Fruit fly (Drosophila melanogaster): ENCODE data around the gene slp2.

The slp2 gene

dm6 chr2L:3825413-3825812 is 11.2 kb upstream of the slp2 start, which contains the start of gene slp1 (continued):
- TF ChIP-seq CG15479 (GFP tag; optimal IDR thresholded peaks at IDR 0.05) (peak; percentile 20), gcm (GFP tag; optimal IDR thresholded peaks at IDR 0.05) (peak; percentile 37), Atf-2 (GFP tag; optimal IDR thresholded peaks at IDR 0.05) (no peak), CG1832 (GFP tag; optimal IDR thresholded peaks at IDR 0.05) (peak; percentile 94), dpn (GFP tag; optimal IDR thresholded peaks at IDR 0.05) (no peak), org-1 (GFP tag; optimal IDR thresholded peaks at IDR 0.05) (no peak), seq (GFP tag; IDR thresholded peaks at IDR 0.05) (peak; percentile 93), rib (GFP tag; IDR thresholded peaks at IDR 0.05) (no peak), Neu2 (GFP tag; optimal IDR thresholded peaks at IDR 0.05; ENCODE audit: borderline replicate concordance) (no peak), klu (GFP tag; IDR thresholded peaks at IDR 0.05) (no peak), CG6175 (GFP tag; IDR thresholded peaks at IDR 0.05) (no peak), MTF-1 (GFP tag; optimal IDR thresholded peaks at IDR 0.05; ENCODE audit: borderline replicate concordance) (no peak), usp (GFP tag; optimal IDR thresholded peaks at IDR 0.05) (no peak), crol (GFP tag; IDR thresholded peaks at IDR 0.05) (peak; percentile 56; the same call in 1 of the 2 replicates), CG34224 (GFP tag; IDR thresholded peaks at IDR 0.05; ENCODE audit: partially characterized antibody) (no peak), insv (GFP tag; optimal IDR thresholded peaks at IDR 0.05) (peak in 1 of 2 experiments; percentile 20), CG8290 (GFP tag; optimal IDR thresholded peaks at IDR 0.05) (no peak), CG8290 (tag; optimal IDR thresholded peaks at IDR 0.05) (no peak), pros (GFP tag; optimal IDR thresholded peaks at IDR 0.05) (peak; percentile 67), gsb-n (tag; optimal IDR thresholded peaks at IDR 0.05) (peak; percentile 28), Nf-YB (GFP tag; optimal IDR thresholded peaks at IDR 0.05) (peak; percentile 97), CG10462 (GFP tag; optimal IDR thresholded peaks at IDR 0.05) (no peak), CG32532 (GFP tag; IDR thresholded peaks at IDR 0.05) (no peak), bbx (GFP tag; IDR thresholded peaks at IDR 0.05; ENCODE audit: partially characterized antibody) (peak; percentile 38; the same call in 1 of the 2 replicates), CG15696 (tag; optimal IDR thresholded peaks at IDR 0.05) (peak; percentile 6), CG10321 (GFP tag; IDR thresholded peaks at IDR 0.05) (peak; percentile 92), CG16863 (GFP tag; optimal IDR thresholded peaks at IDR 0.05) (no peak), ash1 (GFP tag; optimal IDR thresholded peaks at IDR 0.05) (peak; percentile 51), chm (GFP tag; IDR thresholded peaks at IDR 0.05) (peak; percentile 12; the same call in 1 of the 2 replicates), CG17361 (GFP tag; IDR thresholded peaks at IDR 0.05) (no peak), phol (tag; optimal IDR thresholded peaks at IDR 0.05) (peak; percentile 0), Optix (GFP tag; IDR thresholded peaks at IDR 0.05) (no peak), Bgb (GFP tag; IDR thresholded peaks at IDR 0.05; ENCODE audit: partially characterized antibody) (peak; percentile 34; the same call in 1 of the 2 replicates), jing (GFP tag; optimal IDR thresholded peaks at IDR 0.05) (peak; percentile 5), CG6791 (GFP tag; IDR thresholded peaks at IDR 0.05; ENCODE audit: partially characterized antibody) (0 out of 3 replicates have a peak, but pooled peaks have one; percentile 46), fd102C (GFP tag; optimal IDR thresholded peaks at IDR 0.05) (peak; percentile 12), kni (GFP tag; optimal IDR thresholded peaks at IDR 0.05) (peak; percentile 51), tna (GFP tag; IDR thresholded peaks at IDR 0.05; ENCODE audit: partially characterized antibody) (0 out of 2 replicates have a peak, but pooled peaks have one; percentile 23), CG42726 (GFP tag; IDR thresholded peaks at IDR 0.05; ENCODE audit: partially characterized antibody) (peak; percentile 26; the same call in 1 of the 2 replicates), cg (GFP tag; optimal IDR thresholded peaks at IDR 0.05) (peak; percentile 77), bab2 (GFP tag; optimal IDR thresholded peaks at IDR 0.05) (no peak), Tbp (GFP tag; optimal IDR thresholded peaks at IDR 0.05) (peak; percentile 98), ci (GFP tag; IDR thresholded peaks at IDR 0.05) (no peak), CG2199 (GFP tag; IDR thresholded peaks at IDR 0.05) (peak; percentile 41; the same call in 1 of the 3 replicates), HLHmδ (GFP tag; optimal IDR thresholded peaks at IDR 0.05) (peak; percentile 13), caup (GFP tag; optimal IDR thresholded peaks at IDR 0.05; ENCODE audit: severe bottlenecking) (no peak), Deaf1 (tag; optimal IDR thresholded peaks at IDR 0.05) (peak; percentile 95), cato (GFP tag; optimal IDR thresholded peaks at IDR 0.05; ENCODE audit: borderline replicate concordance) (no peak), z (GFP tag; IDR thresholded peaks at IDR 0.05) (peak; percentile 58; the same call in 1 of the 3 replicates), pfk (GFP tag; optimal IDR thresholded peaks at IDR 0.05) (peak; percentile 3)
